Worm (Caenorhabditis elegans): ENCODE results near the gene tars-1.

tars-1 gene

ce11 chrII:11675877-11676473, 19.5 kb downstream of the tars-1 start, which contains the start of the genes trr-1 and C47D12.2 (continued):
- TF ChIP-seq mxl-1 (tag; optimal IDR thresholded peaks at IDR 0.05) (no peak), hrde-1 (tag; optimal IDR thresholded peaks at IDR 0.05; ENCODE audit: borderline replicate concordance) (no peak), F39B2.1 (GFP tag; IDR thresholded peaks at IDR 0.05) (no peak), Y53F4B.3 (GFP tag; IDR thresholded peaks at IDR 0.05) (no peak), F57A8.1 (GFP tag; optimal IDR thresholded peaks at IDR 0.05) (no peak), Y56A3A.18 (GFP tag; IDR thresholded peaks at IDR 0.05) (no peak), ztf-18 (tag; optimal IDR thresholded peaks at IDR 0.05) (peak; percentile 95), aptf-2 (GFP tag; conservative IDR thresholded peaks at IDR 0.05) (no peak), T07F8.4 (tag; optimal IDR thresholded peaks at IDR 0.05) (no peak), ztf-22 (GFP tag; optimal IDR thresholded peaks at IDR 0.05) (no peak), efl-1 (GFP tag; optimal IDR thresholded peaks at IDR 0.05) (peak; percentile 43), nfyb-1 (GFP tag; IDR thresholded peaks at IDR 0.05) (no peak), snpc-3.4 (tag; optimal IDR thresholded peaks at IDR 0.05) (peak; percentile 5), B0035.1 (tag; optimal IDR thresholded peaks at IDR 0.05) (no peak), madf-8 (GFP tag; conservative IDR thresholded peaks at IDR 0.05) (no peak), bed-1 (GFP tag; IDR thresholded peaks at IDR 0.05) (no peak), atf-7 (tag; optimal IDR thresholded peaks at IDR 0.05) (no peak), lin-35 (GFP tag; optimal IDR thresholded peaks at IDR 0.05) (no peak), F22D6.2 (tag; optimal IDR thresholded peaks at IDR 0.05) (no peak), ceh-40 (GFP tag; IDR thresholded peaks at IDR 0.05) (no peak), rpc-1 (optimal IDR thresholded peaks at IDR 0.05) (no peak), rpc-1 (tag; optimal IDR thresholded peaks at IDR 0.05) (no peak), sptf-2 (GFP tag; optimal IDR thresholded peaks at IDR 0.05) (no peak), F49E8.2 (tag; optimal IDR thresholded peaks at IDR 0.05; ENCODE audit: insufficient read depth) (no peak), nhr-90 (tag; optimal IDR thresholded peaks at IDR 0.05) (no peak), gei-17 (GFP tag; optimal IDR thresholded peaks at IDR 0.05) (no peak), nhr-80 (tag; optimal IDR thresholded peaks at IDR 0.05) (peak; percentile 42), ztf-26 (tag; optimal IDR thresholded peaks at IDR 0.05) (no peak), attf-5 (GFP tag; optimal IDR thresholded peaks at IDR 0.05) (peak; percentile 84), B0261.1 (tag; optimal IDR thresholded peaks at IDR 0.05) (no peak), ccch-3 (GFP tag; optimal IDR thresholded peaks at IDR 0.05) (no peak), Y53G8AR.9 (GFP tag; conservative IDR thresholded peaks at IDR 0.05) (no peak), ets-4 (GFP tag; optimal IDR thresholded peaks at IDR 0.05) (no peak), madf-3 (GFP tag; IDR thresholded peaks at IDR 0.05) (no peak), F57C9.4 (tag; optimal IDR thresholded peaks at IDR 0.05) (no peak), repo-1 (tag; optimal IDR thresholded peaks at IDR 0.05) (no peak), B0019.2 (GFP tag; conservative IDR thresholded peaks at IDR 0.05) (no peak), ceh-27 (GFP tag; optimal IDR thresholded peaks at IDR 0.05) (no peak), ceh-91 (GFP tag; IDR thresholded peaks at IDR 0.05) (no peak), unc-62 (GFP tag; optimal IDR thresholded peaks at IDR 0.05) (no peak), mes-4 (tag; optimal IDR thresholded peaks at IDR 0.05) (no peak), lin-40 (tag; optimal IDR thresholded peaks at IDR 0.05) (no peak), ama-1 (optimal IDR thresholded peaks at IDR 0.05) (no peak), ama-1 (GFP tag; optimal IDR thresholded peaks at IDR 0.05) (no peak), F10E7.11 (tag; optimal IDR thresholded peaks at IDR 0.05) (no peak), snpc-4 (GFP tag; optimal IDR thresholded peaks at IDR 0.05) (no peak), snpc-4 (tag; optimal IDR thresholded peaks at IDR 0.05) (peak in 2 of 4 experiments; percentile 28 to 78), die-1 (tag; optimal IDR thresholded peaks at IDR 0.05) (no peak), F55B11.4 (tag; optimal IDR thresholded peaks at IDR 0.05; ENCODE audit: borderline replicate concordance, insufficient read depth) (no peak), lir-1 (GFP tag; conservative IDR thresholded peaks at IDR 0.05) (no peak)

All from whole organism, young adult.